Worm (Caenorhabditis elegans): ENCODE results near the gene pis-1.
"Not testable (repeated sequence)": the region's sequence is repeated elsewhere in the genome, so short reads cannot be mapped to it uniquely, and the experiment has no call there.

DNA sequence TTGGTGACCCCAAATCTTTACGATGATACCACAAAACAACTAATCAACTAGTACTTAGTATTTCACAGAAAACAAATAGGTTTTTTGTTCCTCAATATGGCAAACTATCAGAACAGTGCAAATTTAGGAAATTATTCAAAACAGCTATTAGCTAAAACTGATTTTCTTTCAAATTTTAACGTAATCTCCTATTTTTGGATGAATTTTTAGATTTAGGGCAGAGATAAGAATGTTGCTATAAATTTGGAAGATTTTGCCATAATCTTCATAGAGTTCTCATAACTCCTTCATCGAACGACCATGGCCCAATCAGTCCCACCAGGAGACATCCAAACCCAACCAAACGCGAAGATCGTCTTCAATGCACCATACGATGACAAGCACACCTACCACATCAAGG is 41.0 kb upstream of the pis-1 start, which contains the start of gene msp-10:
- TF ChIP-seq rbr-2 (tag; optimal IDR thresholded peaks at IDR 0.05); egl-43 (GFP tag; IDR thresholded peaks at IDR 0.05); ceh-82 (tag; optimal IDR thresholded peaks at IDR 0.05); ama-1 (optimal IDR thresholded peaks at IDR 0.05); nhr-10 (tag; optimal IDR thresholded peaks at IDR 0.05); dmd-9 (GFP tag; IDR thresholded peaks at IDR 0.05); unc-130 (GFP tag; optimal IDR thresholded peaks at IDR 0.05); skn-1 (tag; optimal IDR thresholded peaks at IDR 0.05); Y48G9A.11 (GFP tag; IDR thresholded peaks at IDR 0.05); lin-39 (tag; optimal IDR thresholded peaks at IDR 0.05); T26A8.4 (GFP tag; IDR thresholded peaks at IDR 0.05); nhr-11 (tag; optimal IDR thresholded peaks at IDR 0.05): not testable (repeated sequence)
